Worm (Caenorhabditis elegans): ENCODE measurements around the gene F21D9.1.

- TF ChIP-seq W03F9.2 (tag; optimal IDR thresholded peaks at IDR 0.05) (no peak), dao-5 (tag; optimal IDR thresholded peaks at IDR 0.05) (no peak)
These were observed 6.6 kb upstream of the F21D9.1 start, which contains the start of gene F21D9.3 for ce11 chrV:19257653-19258052.

All from whole organism, L4/young adult.